Worm (Caenorhabditis elegans): ENCODE measurements around the gene pho-1.

- TF ChIP-seq ccch-3 (GFP tag; optimal IDR thresholded peaks at IDR 0.05), result no peak
- TF ChIP-seq pha-4 (tag; optimal IDR thresholded peaks at IDR 0.05), result no peak
- TF ChIP-seq unc-62 (GFP tag; optimal IDR thresholded peaks at IDR 0.05), result no peak
- no peak for TF ChIP-seq nhr-120 (GFP tag; IDR thresholded peaks at IDR 0.05)
- TF ChIP-seq Y53F4B.3 (GFP tag; IDR thresholded peaks at IDR 0.05), result no peak
Measured at ce11 chrII:5194066-5194465, 41.6 kb downstream of the pho-1 start, which contains the start of gene msp-49.
